Worm (Caenorhabditis elegans) whole organism, midembryonic: ENCODE data around the gene str-230.
"Not testable (repeated sequence)": the region's sequence is repeated elsewhere in the genome, so short reads cannot be mapped to it uniquely, and the experiment has no call there.

ENCODE experiments used
- T22C8.4 ChIP-seq: fragments of 200-800 bp; sonication (Bioruptor generic); IDR thresholded peaks from 2 replicates; pipeline ENCODE4 v1.3.6; 2022; ENCODE audit warnings: missing genetic modification characterization, missing compliant biosample characterization
- cog-1 ChIP-seq: sonication (generic microtip); optimal IDR thresholded peaks from 2 replicates; lab custom pipeline; 2016; ENCODE audit warnings: missing genetic modification characterization, missing compliant biosample characterization
- flt-1 ChIP-seq: fragments of 200-800 bp; sonication (Bioruptor generic); IDR thresholded peaks from 2 replicates; pipeline ENCODE4 v1.3.6; 2022; ENCODE audit warnings: missing genetic modification characterization, missing compliant biosample characterization
- klf-2 ChIP-seq: fragments of 200-800 bp; sonication (Bioruptor generic); conservative IDR thresholded peaks from 2 replicates; pipeline ENCODE4 v1.3.6; 2022; ENCODE audit warnings: missing genetic modification reagents, missing genetic modification characterization, missing compliant biosample characterization
- med-1 ChIP-seq: sonication (generic microtip); optimal IDR thresholded peaks from 2 replicates; lab custom pipeline; 2017; ENCODE audit warnings: missing genetic modification characterization, mild to moderate bottlenecking, missing compliant biosample characterization, antibody characterized with exemption, missing genetic modification reagents; ENCODE audit not compliant: insufficient read depth
- ref-1 ChIP-seq: fragments of 200-800 bp; sonication (Bioruptor generic); conservative IDR thresholded peaks from 2 replicates; pipeline ENCODE4 v1.3.6; 2022; ENCODE audit warnings: missing genetic modification reagents, missing genetic modification characterization, missing compliant biosample characterization
- tab-1 ChIP-seq: fragments of 200-800 bp; sonication (Bioruptor generic); IDR thresholded peaks from 2 replicates; pipeline ENCODE4 v1.3.6; 2022; ENCODE audit warnings: missing genetic modification characterization, missing compliant biosample characterization
- ztf-23 ChIP-seq: fragments of 200-800 bp; sonication (Bioruptor generic); IDR thresholded peaks from 2 replicates; pipeline ENCODE4 v1.3.6; 2022; ENCODE audit warnings: missing genetic modification reagents, missing genetic modification characterization, missing compliant biosample characterization
- ztf-29 ChIP-seq: fragments of 200-800 bp; sonication (Bioruptor generic); IDR thresholded peaks from 2 replicates; pipeline ENCODE4 v1.3.6; 2022; ENCODE audit warnings: missing genetic modification reagents, missing genetic modification characterization, missing compliant biosample characterization

Gene str-230

ce11 chrV:14237447-14237846 lies 26.8 kb upstream of the str-230 start:
- TF ChIP-seq ztf-23 (GFP tag; lab: Robert Waterston, UW) (peak; percentile 42; the same call in 1 of the 2 replicates), tab-1 (GFP tag; lab: Robert Waterston, UW) (peak; percentile 65; the same call in 1 of the 2 replicates), T22C8.4 (GFP tag; lab: Robert Waterston, UW) (peak; percentile 28; the same call in 1 of the 2 replicates), flt-1 (GFP tag; lab: Robert Waterston, UW) (peak; percentile 70)

ce11 chrV:14235942-14236341 lies 25.3 kb upstream of the str-230 start, which contains the start of gene ent-3:
Gene ent-3, minus strand, starts transcription at chrV:14236042.
- no peak for TF ChIP-seq klf-2 (GFP tag; lab: Robert Waterston, UW)
- no peak for TF ChIP-seq flt-1 (GFP tag; lab: Robert Waterston, UW)
- no peak for TF ChIP-seq cog-1 (tag; lab: Kevin White, UChicago)
- no peak for TF ChIP-seq T22C8.4 (GFP tag; lab: Robert Waterston, UW)
- TF ChIP-seq ztf-23 (GFP tag; lab: Robert Waterston, UW): no peak
- TF ChIP-seq ztf-29 (GFP tag; lab: Robert Waterston, UW): no peak
- no peak for TF ChIP-seq med-1 (GFP tag; lab: Kevin White, UChicago)
- TF ChIP-seq ref-1 (GFP tag; lab: Robert Waterston, UW): no peak
- no peak for TF ChIP-seq tab-1 (GFP tag; lab: Robert Waterston, UW)

- TF ChIP-seq flt-1 (GFP tag; lab: Robert Waterston, UW) (no peak), tab-1 (GFP tag; lab: Robert Waterston, UW) (no peak), ztf-29 (GFP tag; lab: Robert Waterston, UW) (no peak), ztf-23 (GFP tag; lab: Robert Waterston, UW) (no peak), cog-1 (tag; lab: Kevin White, UChicago) (no peak), T22C8.4 (GFP tag; lab: Robert Waterston, UW) (no peak), med-1 (GFP tag; lab: Kevin White, UChicago) (no peak), ref-1 (GFP tag; lab: Robert Waterston, UW) (no peak)
Measured at ce11 chrV:14231656-14232055, 21.0 kb upstream of the str-230 start.

- TF ChIP-seq cog-1 (tag; lab: Kevin White, UChicago): no peak
- no peak for TF ChIP-seq ref-1 (GFP tag; lab: Robert Waterston, UW)
- 0 out of 2 replicates have a peak, but pooled peaks have one; percentile 8 for TF ChIP-seq ztf-23 (GFP tag; lab: Robert Waterston, UW)
Measured at ce11 chrV:14230788-14231583, 20.3 kb upstream of the str-230 start.

- TF ChIP-seq cog-1 (tag; lab: Kevin White, UChicago): no peak
- TF ChIP-seq ztf-23 (GFP tag; lab: Robert Waterston, UW): no peak
- TF ChIP-seq tab-1 (GFP tag; lab: Robert Waterston, UW): no peak
- no peak for TF ChIP-seq ref-1 (GFP tag; lab: Robert Waterston, UW)
- no peak for TF ChIP-seq med-1 (GFP tag; lab: Kevin White, UChicago)
- TF ChIP-seq T22C8.4 (GFP tag; lab: Robert Waterston, UW): no peak
- no peak for TF ChIP-seq flt-1 (GFP tag; lab: Robert Waterston, UW)
- TF ChIP-seq klf-2 (GFP tag; lab: Robert Waterston, UW): no peak
- TF ChIP-seq ztf-29 (GFP tag; lab: Robert Waterston, UW): no peak
Measured at ce11 chrV:14226373-14226772, 15.7 kb upstream of the str-230 start, which contains the start of gene nep-21. Gene nep-21, minus strand, starts transcription at chrV:14226473.

- no peak for TF ChIP-seq klf-2 (GFP tag; lab: Robert Waterston, UW)
- no peak for TF ChIP-seq cog-1 (tag; lab: Kevin White, UChicago)
- TF ChIP-seq T22C8.4 (GFP tag; lab: Robert Waterston, UW): no peak
Measured at ce11 chrV:14223141-14223540, 12.5 kb upstream of the str-230 start.

ce11 chrV:14215106-14215505 lies 4.5 kb upstream of the str-230 start, which contains the start of gene T16A9.5:
Gene T16A9.5, minus strand, starts transcription at chrV:14215206.
- no peak for TF ChIP-seq ztf-29 (GFP tag; lab: Robert Waterston, UW)
- TF ChIP-seq cog-1 (tag; lab: Kevin White, UChicago): no peak
- no peak for TF ChIP-seq med-1 (GFP tag; lab: Kevin White, UChicago)
- TF ChIP-seq klf-2 (GFP tag; lab: Robert Waterston, UW): no peak
- no peak for TF ChIP-seq flt-1 (GFP tag; lab: Robert Waterston, UW)
- no peak for TF ChIP-seq ztf-23 (GFP tag; lab: Robert Waterston, UW)
- TF ChIP-seq ref-1 (GFP tag; lab: Robert Waterston, UW): no peak
- no peak for TF ChIP-seq tab-1 (GFP tag; lab: Robert Waterston, UW)
- TF ChIP-seq T22C8.4 (GFP tag; lab: Robert Waterston, UW): no peak

ce11 chrV:14212813-14213212 lies 2.2 kb upstream of the str-230 start:
- TF ChIP-seq ref-1 (GFP tag; lab: Robert Waterston, UW): no peak
- no peak for TF ChIP-seq klf-2 (GFP tag; lab: Robert Waterston, UW)
- no peak for TF ChIP-seq T22C8.4 (GFP tag; lab: Robert Waterston, UW)
- no peak for TF ChIP-seq ztf-29 (GFP tag; lab: Robert Waterston, UW)
- no peak for TF ChIP-seq cog-1 (tag; lab: Kevin White, UChicago)
- no peak for TF ChIP-seq med-1 (GFP tag; lab: Kevin White, UChicago)
- TF ChIP-seq ztf-23 (GFP tag; lab: Robert Waterston, UW): no peak
- TF ChIP-seq flt-1 (GFP tag; lab: Robert Waterston, UW): no peak
- TF ChIP-seq tab-1 (GFP tag; lab: Robert Waterston, UW): no peak

ce11 chrV:14205214-14205613 lies 5.4 kb downstream of the str-230 start, which contains the start of gene T16A9.3:
Gene T16A9.3, plus strand, starts transcription at chrV:14205514.
- TF ChIP-seq ref-1 (GFP tag; lab: Robert Waterston, UW); tab-1 (GFP tag; lab: Robert Waterston, UW); med-1 (GFP tag; lab: Kevin White, UChicago): not testable (repeated sequence)
